Worm (Caenorhabditis elegans) whole organism, L4/young adult: ENCODE results near the gene T20G5.9.

ENCODE experiments used
- W03F9.2 ChIP-seq: fragments of 150-350 bp; optimal IDR thresholded peaks from 2 replicates; lab custom pipeline; 2014; ENCODE audit warnings: missing biosample characterization, missing genetic modification characterization
- him-1 ChIP-seq: sonication (generic microtip); optimal IDR thresholded peaks from 2 replicates; lab custom pipeline; 2016; ENCODE audit warnings: missing genotype, missing genetic modification reagents, missing genetic modification characterization, missing compliant biosample characterization

DNA sequence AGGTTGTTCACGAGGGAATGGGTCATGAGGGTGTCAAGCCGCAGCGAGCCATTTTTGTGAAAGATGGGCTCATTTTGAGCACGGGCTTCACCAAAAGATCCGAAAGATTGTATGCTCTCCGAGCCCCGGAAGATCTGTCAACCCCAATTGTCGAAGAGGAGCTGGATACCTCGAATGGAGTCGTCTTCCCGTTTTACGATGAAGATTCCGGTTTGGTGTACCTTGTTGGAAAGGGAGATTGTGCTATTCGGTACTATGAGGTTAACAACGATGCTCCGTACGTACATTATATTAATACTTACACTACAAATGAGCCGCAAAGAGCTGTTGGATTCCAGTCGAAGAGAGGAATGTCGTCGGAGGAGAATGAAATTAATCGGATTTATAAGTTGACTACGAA is 41.5 kb downstream of the T20G5.9 start:
- TF ChIP-seq W03F9.2 (no peak), him-1 (tag; lab: Kevin White, UChicago) (no peak)
